Worm (Caenorhabditis elegans): Measurements from ENCODE around the gene hmg-5.

hmg-5 gene

DNA sequence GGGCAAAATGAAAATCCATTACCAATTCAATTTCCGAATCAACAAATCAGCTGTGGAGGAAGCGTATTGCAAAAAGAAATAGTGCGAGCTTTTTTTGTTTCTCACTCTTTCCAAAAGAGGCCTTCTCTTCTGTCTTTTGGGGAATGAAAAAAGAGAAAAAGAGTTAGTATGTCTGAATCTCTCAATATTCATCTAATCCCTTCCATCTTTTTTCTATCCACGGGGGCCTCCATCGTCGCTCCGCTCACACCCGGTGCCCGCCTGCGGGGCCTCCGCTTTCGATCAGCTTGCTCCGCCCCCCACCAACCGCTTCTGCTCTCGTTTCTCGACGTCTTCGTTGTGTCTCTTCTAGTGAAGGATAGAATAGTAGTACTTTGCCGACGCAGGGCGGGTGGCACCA is 26.8 kb downstream of the hmg-5 start:
- TF ChIP-seq aly-1 (tag; optimal IDR thresholded peaks at IDR 0.05) (no peak), F13C5.2 (tag; optimal IDR thresholded peaks at IDR 0.05) (no peak), ama-1 (optimal IDR thresholded peaks at IDR 0.05) (no peak), ceh-13 (GFP tag; optimal IDR thresholded peaks at IDR 0.05) (no peak), ceh-36 (tag; optimal IDR thresholded peaks at IDR 0.05) (no peak), B0310.2 (tag; optimal IDR thresholded peaks at IDR 0.05) (no peak), tbx-37 (GFP tag; conservative IDR thresholded peaks at IDR 0.05) (no peak), tbx-11 (GFP tag; IDR thresholded peaks at IDR 0.05) (0 out of 2 replicates have a peak, but pooled peaks have one; percentile 21), sea-1 (GFP tag; conservative IDR thresholded peaks at IDR 0.05) (0 out of 2 replicates have a peak, but pooled peaks have one; percentile 9), ets-7 (tag; optimal IDR thresholded peaks at IDR 0.05) (no peak), pes-1 (GFP tag; IDR thresholded peaks at IDR 0.05) (no peak), tra-4 (tag; optimal IDR thresholded peaks at IDR 0.05) (no peak), hnd-1 (tag; optimal IDR thresholded peaks at IDR 0.05) (no peak), scrt-1 (GFP tag; IDR thresholded peaks at IDR 0.05) (no peak), flt-1 (GFP tag; IDR thresholded peaks at IDR 0.05) (no peak)

ce11 chrIV:7612523-7612922 is 33.5 kb downstream of the hmg-5 start:
- TF ChIP-seq aly-1 (tag; optimal IDR thresholded peaks at IDR 0.05), result no peak
- no peak for TF ChIP-seq ama-1 (optimal IDR thresholded peaks at IDR 0.05)
- TF ChIP-seq scrt-1 (GFP tag; IDR thresholded peaks at IDR 0.05), result no peak
- no peak for TF ChIP-seq hnd-1 (tag; optimal IDR thresholded peaks at IDR 0.05)
- no peak for TF ChIP-seq sea-1 (GFP tag; conservative IDR thresholded peaks at IDR 0.05)
- no peak for TF ChIP-seq ceh-13 (GFP tag; optimal IDR thresholded peaks at IDR 0.05)
- no peak for TF ChIP-seq tra-4 (tag; optimal IDR thresholded peaks at IDR 0.05)
- TF ChIP-seq hmbx-1 (tag; optimal IDR thresholded peaks at IDR 0.05), result no peak
- no peak for TF ChIP-seq pes-1 (GFP tag; IDR thresholded peaks at IDR 0.05)
- TF ChIP-seq tbx-11 (GFP tag; IDR thresholded peaks at IDR 0.05), result no peak
- no peak for TF ChIP-seq flt-1 (GFP tag; IDR thresholded peaks at IDR 0.05)

- TF ChIP-seq pes-1 (GFP tag; IDR thresholded peaks at IDR 0.05) (no peak), flt-1 (GFP tag; IDR thresholded peaks at IDR 0.05) (no peak), sea-1 (GFP tag; conservative IDR thresholded peaks at IDR 0.05) (no peak), ets-7 (tag; optimal IDR thresholded peaks at IDR 0.05) (no peak), aly-1 (tag; optimal IDR thresholded peaks at IDR 0.05) (no peak)
Measured at ce11 chrIV:7611396-7611795, 34.6 kb downstream of the hmg-5 start.

ce11 chrIV:7608111-7608510 is 37.9 kb downstream of the hmg-5 start:
- no peak for TF ChIP-seq ets-7 (tag; optimal IDR thresholded peaks at IDR 0.05)

DNA sequence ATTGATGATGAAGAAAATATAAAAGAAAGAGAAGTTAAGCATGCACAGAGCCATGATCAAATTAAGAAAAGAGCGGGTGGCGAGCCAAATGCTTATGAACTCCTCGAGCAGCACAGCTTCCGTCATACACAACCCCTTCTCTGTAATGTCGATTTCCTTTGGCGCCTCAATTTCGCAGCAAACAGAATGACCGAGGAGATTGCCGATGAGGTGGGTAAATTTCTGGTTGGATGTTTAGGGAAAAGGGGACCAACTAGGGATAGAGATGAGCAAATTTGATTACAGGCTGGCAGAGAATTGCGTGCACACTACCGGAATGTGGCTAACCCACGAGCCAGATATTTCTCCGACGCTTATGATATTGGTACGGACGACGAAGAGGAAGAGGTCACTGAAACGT is 40.6 kb downstream of the hmg-5 start:
- no peak for TF ChIP-seq hmg-4 (GFP tag; optimal IDR thresholded peaks at IDR 0.05)
- no peak for TF ChIP-seq tbx-11 (GFP tag; IDR thresholded peaks at IDR 0.05)
- TF ChIP-seq aly-1 (tag; optimal IDR thresholded peaks at IDR 0.05), result no peak
- no peak for TF ChIP-seq F13C5.2 (tag; optimal IDR thresholded peaks at IDR 0.05)
- TF ChIP-seq tbx-37 (GFP tag; conservative IDR thresholded peaks at IDR 0.05), result no peak
- TF ChIP-seq ceh-36 (tag; optimal IDR thresholded peaks at IDR 0.05), result no peak
- TF ChIP-seq hnd-1 (tag; optimal IDR thresholded peaks at IDR 0.05), result no peak
- no peak for TF ChIP-seq tra-4 (tag; optimal IDR thresholded peaks at IDR 0.05)

Measured in whole organism, early embryonic.